Fruit fly (Drosophila melanogaster) Kc167 (cell line): ENCODE data around the gene amx.

ENCODE experiments used
- Myc ChIP-seq: fragments of >200 bp; optimal IDR thresholded peaks from 2 replicates; lab custom pipeline; 2017; ENCODE audit warnings: missing external identifiers
- Sin3A ChIP-seq: fragments of >200 bp; optimal IDR thresholded peaks from 2 replicates; lab custom pipeline; 2018; ENCODE audit warnings: missing external identifiers
- h ChIP-seq: fragments of >200 bp; optimal IDR thresholded peaks from 3 replicates; lab custom pipeline; 2018; ENCODE audit warnings: missing external identifiers
- insv ChIP-seq: fragments of >200 bp; optimal IDR thresholded peaks from 3 replicates; lab custom pipeline; 2018; ENCODE audit warnings: missing external identifiers
- psq ChIP-seq: fragments of >200 bp; optimal IDR thresholded peaks from 2 replicates; lab custom pipeline; 2017; ENCODE audit warnings: missing external identifiers
- ttk ChIP-seq: sonication (Bioruptor generic); optimal IDR thresholded peaks from 2 replicates; lab custom pipeline; 2017; ENCODE audit warnings: missing external identifiers

DNA sequence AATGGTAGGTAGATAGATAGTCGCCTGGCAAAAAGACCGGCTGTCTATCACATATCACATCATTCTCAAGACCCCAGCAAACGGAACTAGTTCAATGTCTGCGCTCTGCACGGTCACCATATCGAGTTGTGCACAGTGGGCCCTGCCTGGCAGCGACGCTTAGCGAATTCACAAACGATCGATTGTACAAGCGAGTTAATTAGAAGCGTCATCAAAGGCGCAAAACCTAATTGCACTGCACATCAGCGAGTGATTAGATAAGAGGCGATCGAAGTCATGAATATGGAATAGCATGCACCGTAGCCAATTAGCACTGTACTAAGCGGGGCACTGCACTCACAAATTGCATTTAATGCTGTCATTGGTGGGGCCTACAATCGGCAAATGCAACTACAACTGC is 26.7 kb downstream of the amx start:
- no peak for TF ChIP-seq ttk (lab: Kevin White, UChicago)
- no peak for TF ChIP-seq psq
- TF ChIP-seq Sin3A: no peak
- no peak for TF ChIP-seq insv
- TF ChIP-seq h (lab: Kevin White, UChicago): no peak
- TF ChIP-seq Myc (lab: Kevin White, UChicago): no peak
